Worm (Caenorhabditis elegans) whole organism, early embryonic: ENCODE results near the gene nhr-166.

Experiments
- aly-1 ChIP-seq: sonication (generic microtip); optimal IDR thresholded peaks from 2 replicates; lab custom pipeline; 2016; ENCODE audit warnings: missing genetic modification characterization, missing compliant biosample characterization
- hmbx-1 ChIP-seq: sonication (generic microtip); optimal IDR thresholded peaks from 2 replicates; lab custom pipeline; 2016; ENCODE audit warnings: mild to moderate bottlenecking, missing genetic modification characterization, missing compliant biosample characterization
- hnd-1 ChIP-seq: sonication (generic microtip); optimal IDR thresholded peaks from 2 replicates; lab custom pipeline; 2016; ENCODE audit warnings: missing genetic modification characterization, missing compliant biosample characterization
- sea-1 ChIP-seq: fragments of 200-800 bp; sonication (Bioruptor generic); conservative IDR thresholded peaks from 2 replicates; pipeline ENCODE4 v1.3.6; 2022; ENCODE audit warnings: missing genetic modification characterization, missing compliant biosample characterization

ce11 chrII:3891124-3891523 is 11.1 kb downstream of the nhr-166 start, which contains the start of gene F53C3.8:
- TF ChIP-seq hnd-1 (no peak), aly-1 (tag; lab: Kevin White, UChicago) (no peak), hmbx-1 (no peak), sea-1 (GFP tag; lab: Robert Waterston, UW) (no peak)
